Worm (Caenorhabditis elegans) whole organism, L1 larva: ENCODE results near the gene VF13D12L.3.
A peak's percentile ranks its signal among the peaks of the same experiment; 100 is the strongest.

Experiments
- aha-1 ChIP-seq: fragments of 150-350 bp; optimal IDR thresholded peaks from 2 replicates; lab custom pipeline; 2014; ENCODE audit warnings: missing biosample characterization, missing genetic modification characterization
- ceh-82 ChIP-seq, 3 experiments: fragments of 150-350 bp in 1 of 3; sonication (generic microtip) in 2 of 3; optimal IDR thresholded peaks; 2 replicates each; lab custom pipeline; 2014 to 2017; ENCODE audit warnings: missing biosample characterization in 3 of 3, missing genetic modification characterization in 3 of 3
- elt-3 ChIP-seq, 6 experiments: fragments of 150-350 bp in 1 of 6; sonication (generic microtip); optimal IDR thresholded peaks; 2 replicates each; lab custom pipeline; 2017 to 2018; ENCODE audit warnings: missing biosample characterization in 6 of 6, missing genetic modification characterization in 6 of 6, inconsistent platforms in 1 of 6
- fkh-10 ChIP-seq: sonication (generic microtip); optimal IDR thresholded peaks from 2 replicates; lab custom pipeline; 2017; ENCODE audit warnings: missing biosample characterization, missing genetic modification reagents, missing genetic modification characterization
- fos-1 ChIP-seq: fragments of 150-350 bp; optimal IDR thresholded peaks from 2 replicates; lab custom pipeline; 2014; ENCODE audit warnings: missing biosample characterization, missing genetic modification characterization
- lin-13 ChIP-seq: fragments of 150-350 bp; optimal IDR thresholded peaks from 2 replicates; lab custom pipeline; 2014; ENCODE audit warnings: missing biosample characterization, missing genetic modification reagents, missing genetic modification characterization
- lin-14 ChIP-seq: fragments of 200-800 bp; sonication (Bioruptor generic); optimal IDR thresholded peaks from 2 replicates; lab custom pipeline; 2018; ENCODE audit warnings: mild to moderate bottlenecking, missing genetic modification characterization, moderate library complexity, missing compliant biosample characterization
- lsy-2 ChIP-seq, 2 experiments: fragments of 150-350 bp; optimal IDR thresholded peaks; 2 replicates each; lab custom pipeline; 2014; ENCODE audit warnings: missing biosample characterization in 2 of 2, missing genetic modification characterization in 2 of 2
- mdl-1 ChIP-seq, 2 experiments: fragments of 150-350 bp; optimal IDR thresholded peaks; 2 replicates each; lab custom pipeline; 2014 to 2017; ENCODE audit warnings: missing biosample characterization in 2 of 2, missing genetic modification characterization in 2 of 2, inconsistent platforms in 1 of 2
- nhr-12 ChIP-seq: sonication (generic microtip); optimal IDR thresholded peaks from 2 replicates; lab custom pipeline; 2017; ENCODE audit warnings: missing biosample characterization, missing genetic modification characterization
- sptf-1 ChIP-seq: fragments of 150-350 bp; optimal IDR thresholded peaks from 2 replicates; lab custom pipeline; 2014; ENCODE audit warnings: missing biosample characterization, missing genetic modification characterization
- unc-62 ChIP-seq: fragments of 150-350 bp; optimal IDR thresholded peaks from 2 replicates; lab custom pipeline; 2014; ENCODE audit warnings: missing biosample characterization, missing genetic modification reagents, missing genetic modification characterization
- ztf-4 ChIP-seq: fragments of 150-350 bp; optimal IDR thresholded peaks from 2 replicates; lab custom pipeline; 2014; ENCODE audit warnings: missing biosample characterization, missing genetic modification characterization

DNA sequence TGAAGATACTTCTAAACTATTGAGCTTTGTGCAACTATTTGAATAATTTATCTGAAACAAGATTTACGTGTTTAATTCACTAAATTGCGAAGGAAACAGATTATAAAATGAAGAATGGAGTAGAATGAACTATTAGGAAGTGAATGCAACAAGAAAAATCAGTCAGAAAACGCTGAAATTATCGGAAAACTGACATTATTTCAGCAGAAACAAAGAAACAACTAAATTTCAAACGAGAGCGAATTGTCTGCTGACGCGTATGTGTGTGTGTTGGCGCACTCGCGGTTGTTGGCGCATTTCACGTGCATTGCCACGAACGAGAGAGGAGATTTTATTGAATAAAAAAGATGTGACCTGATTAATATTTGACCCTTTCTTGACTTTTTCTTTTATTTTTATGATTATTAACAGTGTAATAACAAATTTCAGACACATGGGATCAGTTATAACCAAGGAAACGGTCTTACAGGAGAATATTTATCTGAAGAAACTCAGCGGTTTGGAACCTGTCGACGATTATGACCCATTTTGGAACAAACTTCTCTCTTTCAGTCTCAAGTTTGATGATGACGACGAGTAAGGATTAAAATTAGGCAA, 29.8 kb upstream of the VF13D12L.3 start, which contains the start of the genes trr-1 and C47D12.2:
- TF ChIP-seq sptf-1 (tag; lab: Kevin White, UChicago) (no peak), ceh-82 (tag; optimal IDR thresholded peaks at IDR 0.05; lab: Kevin White, UChicago) (peak; percentile 42 to 77 (median 74)), lin-14 (GFP tag; lab: Kevin White, UChicago) (no peak), fos-1 (tag; lab: Kevin White, UChicago) (no peak), lin-13 (peak; percentile 39), lsy-2 (tag; optimal IDR thresholded peaks at IDR 0.05; lab: Kevin White, UChicago) (peak in 1 of 2 experiments; percentile 84), aha-1 (tag; lab: Kevin White, UChicago) (no peak), elt-3 (tag; optimal IDR thresholded peaks at IDR 0.05; lab: Kevin White, UChicago) (no peak), nhr-12 (no peak), mdl-1 (tag; optimal IDR thresholded peaks at IDR 0.05; lab: Kevin White, UChicago) (no peak), fkh-10 (no peak), ztf-4 (no peak), unc-62 (no peak)
